Fruit fly (Drosophila melanogaster) whole organism: ENCODE data around the gene Ns4.

Experiments used
- CG8478 ChIP-seq: fragments of >200 bp; optimal IDR thresholded peaks from 2 replicates; lab custom pipeline; 2018; ENCODE audit warnings: inconsistent platforms
- Dll ChIP-seq: fragments of >200 bp; optimal IDR thresholded peaks from 2 replicates; lab custom pipeline; 2017
- pan ChIP-seq: fragments of >200 bp; optimal IDR thresholded peaks from 2 replicates; lab custom pipeline; 2017
- usp ChIP-seq: fragments of >200 bp; optimal IDR thresholded peaks from 2 replicates; lab custom pipeline; 2017; ENCODE audit warnings: missing biosample characterization, missing genetic modification characterization, mixed read lengths

DNA sequence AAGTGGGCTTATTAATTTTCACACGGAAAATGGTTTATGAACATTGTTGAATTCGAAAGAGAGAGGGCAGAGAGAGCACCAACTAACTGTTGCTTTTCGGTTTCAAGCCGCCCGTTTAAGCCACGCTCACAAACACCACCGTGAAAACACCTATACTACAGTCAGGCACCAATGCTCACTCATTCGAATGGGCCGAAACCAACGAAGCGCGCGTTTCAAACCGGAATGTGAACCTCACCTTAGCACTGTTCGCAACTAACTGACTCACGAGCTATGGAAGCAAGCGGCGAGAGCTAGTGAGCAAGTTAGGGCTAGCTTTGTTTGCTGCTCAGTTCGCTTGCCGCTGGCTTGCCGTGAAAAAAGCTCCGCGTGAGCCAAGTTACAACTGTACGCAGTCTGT is 41.6 kb downstream of the Ns4 start:
- TF ChIP-seq pan (lab: Kevin White, UChicago) (no peak), CG8478 (lab: Kevin White, UChicago) (no peak), Dll (lab: Kevin White, UChicago) (no peak), usp (GFP tag; lab: Kevin White, UChicago) (no peak)
